Fruit fly (Drosophila melanogaster): Measurements from ENCODE around the gene CG33290.
"Not testable (repeated sequence)": the region's sequence is repeated elsewhere in the genome, so short reads cannot be mapped to it uniquely, and the experiment has no call there.

- not testable (repeated sequence) for TF ChIP-seq CG8632, CG6854, fd85E, CG7368, Sox102F (GFP tag; optimal IDR thresholded peaks at IDR 0.05)
Observed at dm6 chr3L:21498450-21499027, 43.6 kb upstream of the CG33290 start.
